Fruit fly (Drosophila melanogaster): ENCODE measurements around the gene CG11327.

Gene CG11327

dm6 chr2L:6722822-6723749 is 36.6 kb upstream of the CG11327 start, which contains the start of gene homer (continued):
- TF ChIP-seq Xrp1 (GFP tag; IDR thresholded peaks at IDR 0.05) (peak; percentile 27; the same call in 1 of the 2 replicates), CG12769 (tag; optimal IDR thresholded peaks at IDR 0.05) (peak; percentile 8), Rfx (GFP tag; IDR thresholded peaks at IDR 0.05) (peak; percentile 23; the same call in 1 of the 2 replicates), HLH4C (GFP tag; IDR thresholded peaks at IDR 0.05; ENCODE audit: partially characterized antibody) (peak; percentile 97), ham (GFP tag; IDR thresholded peaks at IDR 0.05) (no peak), pros (GFP tag; optimal IDR thresholded peaks at IDR 0.05) (peak; percentile 7), ftz-f1 (GFP tag; optimal IDR thresholded peaks at IDR 0.05) (peak; percentile 10), kni (GFP tag; optimal IDR thresholded peaks at IDR 0.05) (peak; percentile 55), fd3F (GFP tag; optimal IDR thresholded peaks at IDR 0.05) (no peak), CG17186 (GFP tag; optimal IDR thresholded peaks at IDR 0.05) (peak; percentile 1), hbn (GFP tag; IDR thresholded peaks at IDR 0.05; ENCODE audit: partially characterized antibody) (peak; percentile 77), dmrt11E (tag; optimal IDR thresholded peaks at IDR 0.05) (peak; percentile 4), phol (tag; optimal IDR thresholded peaks at IDR 0.05) (peak; percentile 37), Poxn (GFP tag; IDR thresholded peaks at IDR 0.05) (no peak), CG18262 (tag; optimal IDR thresholded peaks at IDR 0.05) (peak; percentile 19), CG7372 (GFP tag; IDR thresholded peaks at IDR 0.05) (0 out of 2 replicates have a peak, but pooled peaks have one; percentile 11), nerfin-2 (GFP tag; IDR thresholded peaks at IDR 0.05; ENCODE audit: partially characterized antibody) (peak; percentile 97), Neu2 (GFP tag; optimal IDR thresholded peaks at IDR 0.05; ENCODE audit: borderline replicate concordance) (no peak), CG1603 (tag; optimal IDR thresholded peaks at IDR 0.05) (peak; percentile 8), Stat92E (GFP tag; optimal IDR thresholded peaks at IDR 0.05) (peak in 1 of 3 experiments; percentile 33), lilli (GFP tag; optimal IDR thresholded peaks at IDR 0.05) (no peak), chinmo (GFP tag; IDR thresholded peaks at IDR 0.05; ENCODE audit: partially characterized antibody) (peak; percentile 92; the same call in 3 of the 4 replicates), CG11560 (tag; IDR thresholded peaks at IDR 0.05) (peak; percentile 97), CG15269 (tag; optimal IDR thresholded peaks at IDR 0.05) (no peak), CG17328 (GFP tag; IDR thresholded peaks at IDR 0.05) (no peak), gsb-n (tag; optimal IDR thresholded peaks at IDR 0.05) (peak; percentile 48), CG12659 (GFP tag; optimal IDR thresholded peaks at IDR 0.05) (peak; percentile 78), sqz (GFP tag; optimal IDR thresholded peaks at IDR 0.05) (no peak), Doc2 (GFP tag; IDR thresholded peaks at IDR 0.05) (no peak), nerfin-1 (tag; optimal IDR thresholded peaks at IDR 0.05) (peak; percentile 5), Scr (GFP tag; IDR thresholded peaks at IDR 0.05; ENCODE audit: partially characterized antibody) (peak; percentile 93), CG13287 (GFP tag; IDR thresholded peaks at IDR 0.05; ENCODE audit: partially characterized antibody) (peak; percentile 88), CG7357 (GFP tag; IDR thresholded peaks at IDR 0.05) (no peak), CG3065 (GFP tag; optimal IDR thresholded peaks at IDR 0.05) (no peak), YL-1 (GFP tag; optimal IDR thresholded peaks at IDR 0.05) (peak; percentile 65), CG9932 (GFP tag; IDR thresholded peaks at IDR 0.05) (peak; percentile 63), Dbx (GFP tag; IDR thresholded peaks at IDR 0.05) (0 out of 3 replicates have a peak, but pooled peaks have one; percentile 46), sr (GFP tag; IDR thresholded peaks at IDR 0.05) (peak; percentile 98), Dll (GFP tag; IDR thresholded peaks at IDR 0.05; ENCODE audit: partially characterized antibody) (peak; percentile 92; the same call in 3 of the 4 replicates), Dp (GFP tag; optimal IDR thresholded peaks at IDR 0.05) (peak; percentile 62), CG7963 (GFP tag; IDR thresholded peaks at IDR 0.05; ENCODE audit: partially characterized antibody) (peak; percentile 95), CG30020 (tag; optimal IDR thresholded peaks at IDR 0.05) (peak; percentile 18)

All from whole organism, embryonic.